Fruit fly (Drosophila melanogaster) whole organism, embryonic: ENCODE results near the gene Dlic.

ENCODE experiments used
- Adf1 ChIP-seq: fragments of 200-800 bp; sonication (Bioruptor generic); IDR thresholded peaks from 2 replicates; pipeline ENCODE4 v1.3.6; 2022; ENCODE audit warnings: missing biosample characterization, missing genetic modification characterization
- Atf-2 ChIP-seq: fragments of 200-800 bp; sonication (Bioruptor generic); optimal IDR thresholded peaks from 2 replicates; lab custom pipeline; 2016; ENCODE audit warnings: missing biosample characterization, missing genetic modification characterization
- Atf6 ChIP-seq: fragments of 200-800 bp; sonication (Bioruptor generic); IDR thresholded peaks from 2 replicates; pipeline ENCODE4 v1.3.6; 2022; ENCODE audit warnings: missing biosample characterization, missing genetic modification characterization
- CG10267 ChIP-seq: fragments of 200-800 bp; sonication (Bioruptor generic); optimal IDR thresholded peaks from 2 replicates; lab custom pipeline; 2018; ENCODE audit warnings: missing biosample characterization, mild to moderate bottlenecking, missing genetic modification characterization, moderate library complexity
- CG11456 ChIP-seq: fragments of 200-800 bp; sonication (Bioruptor generic); IDR thresholded peaks from 3 replicates; pipeline ENCODE4 v1.3.6; 2022; ENCODE audit warnings: missing biosample characterization, missing genetic modification characterization
- CG11696 ChIP-seq: fragments of 200-800 bp; sonication (Bioruptor generic); IDR thresholded peaks from 2 replicates; pipeline ENCODE4 v1.3.6; 2022; ENCODE audit warnings: missing biosample characterization, missing genetic modification characterization
- CG12155 ChIP-seq: fragments of 200-800 bp; sonication (Bioruptor generic); optimal IDR thresholded peaks from 3 replicates; lab custom pipeline; 2016; ENCODE audit warnings: missing biosample characterization, missing genetic modification characterization
- CG1233 ChIP-seq: fragments of 200-800 bp; sonication (Bioruptor generic); optimal IDR thresholded peaks from 4 replicates; lab custom pipeline; 2018; ENCODE audit warnings: missing biosample characterization, mild to moderate bottlenecking, missing genetic modification characterization
- CG13775 ChIP-seq: fragments of 200-800 bp; sonication (Bioruptor generic); optimal IDR thresholded peaks from 3 replicates; lab custom pipeline; 2017; ENCODE audit warnings: missing biosample characterization, mild to moderate bottlenecking, missing genetic modification characterization
- CG14014 ChIP-seq: fragments of 200-800 bp; sonication (Bioruptor generic); IDR thresholded peaks from 2 replicates; pipeline ENCODE4 v1.3.6; 2022; ENCODE audit warnings: missing biosample characterization, missing genetic modification characterization
- CG16863 ChIP-seq: fragments of 200-800 bp; sonication (Bioruptor generic); optimal IDR thresholded peaks from 3 replicates; lab custom pipeline; 2016; ENCODE audit warnings: missing biosample characterization, missing genetic modification characterization
- CG18262 ChIP-seq: fragments of 200-800 bp; optimal IDR thresholded peaks from 3 replicates; lab custom pipeline; 2019; ENCODE audit warnings: missing biosample characterization, mild to moderate bottlenecking, missing genetic modification characterization, moderate library complexity
- CG30403 ChIP-seq: fragments of 200-800 bp; sonication (Bioruptor generic); optimal IDR thresholded peaks from 3 replicates; lab custom pipeline; 2016; ENCODE audit warnings: missing biosample characterization, missing genetic modification characterization
- CG31365 ChIP-seq: fragments of 200-800 bp; sonication (Bioruptor generic); optimal IDR thresholded peaks from 2 replicates; lab custom pipeline; 2018; ENCODE audit warnings: missing biosample characterization, mild to moderate bottlenecking, missing genetic modification characterization
- CG31388 ChIP-seq: fragments of 200-800 bp; sonication (Bioruptor generic); optimal IDR thresholded peaks from 2 replicates; lab custom pipeline; 2016; ENCODE audit warnings: missing biosample characterization, missing genetic modification characterization
- CG32772 ChIP-seq: fragments of 200-800 bp; sonication (Bioruptor generic); IDR thresholded peaks from 2 replicates; pipeline ENCODE4 v1.3.6; 2022; ENCODE audit warnings: missing biosample characterization, missing genetic modification characterization
- CG33557 ChIP-seq: fragments of 200-800 bp; sonication (Bioruptor generic); optimal IDR thresholded peaks from 2 replicates; lab custom pipeline; 2019; ENCODE audit warnings: missing biosample characterization, mild to moderate bottlenecking, missing genetic modification characterization, moderate library complexity
- CG3995 ChIP-seq: fragments of 200-800 bp; sonication (Bioruptor generic); optimal IDR thresholded peaks from 3 replicates; lab custom pipeline; 2016; ENCODE audit warnings: missing biosample characterization, missing genetic modification characterization
- CG6813 ChIP-seq: fragments of 200-800 bp; sonication (Bioruptor generic); optimal IDR thresholded peaks from 2 replicates; lab custom pipeline; 2017; ENCODE audit warnings: missing biosample characterization, missing genetic modification characterization, mild to moderate bottlenecking, moderate library complexity, missing genetic modification reagents
- CG7745 ChIP-seq: fragments of 200-800 bp; sonication (Bioruptor generic); optimal IDR thresholded peaks from 2 replicates; lab custom pipeline; 2018; ENCODE audit warnings: missing biosample characterization, mild to moderate bottlenecking, missing genetic modification characterization, moderate library complexity
- CG8924 ChIP-seq: fragments of 200-800 bp; optimal IDR thresholded peaks from 3 replicates; lab custom pipeline; 2019; ENCODE audit warnings: missing biosample characterization, mild to moderate bottlenecking, missing genetic modification characterization, moderate library complexity
- CG9932 ChIP-seq: fragments of 200-800 bp; sonication (Bioruptor generic); IDR thresholded peaks from 2 replicates; pipeline ENCODE4 v1.3.6; 2022; ENCODE audit warnings: missing biosample characterization, missing genetic modification characterization
- CTCF ChIP-seq: fragments of 200-800 bp; sonication (Bioruptor generic); optimal IDR thresholded peaks from 2 replicates; lab custom pipeline; 2017; ENCODE audit warnings: missing biosample characterization, mild to moderate bottlenecking, missing genetic modification characterization, moderate library complexity
- Camta ChIP-seq: fragments of 200-800 bp; sonication (Bioruptor generic); optimal IDR thresholded peaks from 2 replicates; lab custom pipeline; 2016; ENCODE audit warnings: missing biosample characterization, missing genetic modification characterization
- Chrac-16 ChIP-seq: fragments of 200-800 bp; sonication (Bioruptor generic); optimal IDR thresholded peaks from 3 replicates; lab custom pipeline; 2016; ENCODE audit warnings: missing biosample characterization, missing genetic modification characterization
- Dip3 ChIP-seq: fragments of 200-800 bp; sonication (Bioruptor generic); optimal IDR thresholded peaks from 3 replicates; lab custom pipeline; 2016; ENCODE audit warnings: missing biosample characterization, missing genetic modification characterization
- E2f2 ChIP-seq: fragments of 200-800 bp; sonication (Bioruptor generic); IDR thresholded peaks from 2 replicates; pipeline ENCODE4 v1.3.6; 2022; ENCODE audit warnings: missing biosample characterization, missing genetic modification characterization
- Fer2 ChIP-seq: fragments of 200-800 bp; sonication (Bioruptor generic); optimal IDR thresholded peaks from 2 replicates; lab custom pipeline; 2018; ENCODE audit warnings: missing biosample characterization, mild to moderate bottlenecking, missing genetic modification characterization, moderate library complexity
- MTF-1 ChIP-seq: fragments of 200-800 bp; sonication (Bioruptor generic); optimal IDR thresholded peaks from 2 replicates; lab custom pipeline; 2018; ENCODE audit warnings: missing biosample characterization, mild to moderate bottlenecking, missing genetic modification characterization, borderline replicate concordance
- NC2β ChIP-seq: fragments of 200-800 bp; sonication (Bioruptor generic); optimal IDR thresholded peaks from 2 replicates; lab custom pipeline; 2016; ENCODE audit warnings: missing biosample characterization, missing genetic modification characterization
- NFAT ChIP-seq: fragments of 200-800 bp; sonication (Bioruptor generic); IDR thresholded peaks from 2 replicates; pipeline ENCODE4 v1.3.6; 2022; ENCODE audit warnings: missing biosample characterization, missing genetic modification characterization
- Neu2 ChIP-seq: fragments of 200-800 bp; sonication (Bioruptor generic); optimal IDR thresholded peaks from 3 replicates; lab custom pipeline; 2016; ENCODE audit warnings: missing biosample characterization, missing genetic modification characterization, borderline replicate concordance
- Sry-β ChIP-seq: fragments of 200-800 bp; sonication (Bioruptor generic); optimal IDR thresholded peaks from 2 replicates; lab custom pipeline; 2018; ENCODE audit warnings: missing biosample characterization, mild to moderate bottlenecking, missing genetic modification characterization, moderate library complexity
- Trl ChIP-seq, 3 experiments: fragments of >200 bp in 2 of 3; fragments of 200-800 bp in 1 of 3; sonication (Bioruptor generic) in 1 of 3; optimal IDR thresholded peaks; 2 replicates in 1 of 3; 3 replicates in 2 of 3; lab custom pipeline; 2016 to 2017; ENCODE audit warnings: missing biosample characterization in 1 of 3, missing genetic modification characterization in 1 of 3
- chif ChIP-seq, 2 experiments: fragments of 200-800 bp; sonication (Bioruptor generic); optimal IDR thresholded peaks; 3 replicates each; lab custom pipeline; 2016; ENCODE audit warnings: missing biosample characterization in 2 of 2, missing genetic modification characterization in 2 of 2
- corto ChIP-seq: fragments of 200-800 bp; sonication (Bioruptor generic); optimal IDR thresholded peaks from 2 replicates; lab custom pipeline; 2016; ENCODE audit warnings: missing biosample characterization, mild to moderate bottlenecking, missing genetic modification characterization, moderate library complexity
- crol ChIP-seq: fragments of 200-800 bp; sonication (Bioruptor generic); IDR thresholded peaks from 2 replicates; pipeline ENCODE4 v1.3.6; 2022; ENCODE audit warnings: missing biosample characterization, missing genetic modification characterization
- fd3F ChIP-seq: fragments of 200-800 bp; sonication (Bioruptor generic); optimal IDR thresholded peaks from 2 replicates; lab custom pipeline; 2018; ENCODE audit warnings: missing biosample characterization, mild to moderate bottlenecking, missing genetic modification characterization, moderate library complexity
- grau ChIP-seq: fragments of 200-800 bp; optimal IDR thresholded peaks from 3 replicates; lab custom pipeline; 2019; ENCODE audit warnings: missing biosample characterization, mild to moderate bottlenecking, missing genetic modification characterization, moderate library complexity
- grn ChIP-seq: fragments of 200-800 bp; sonication (Bioruptor generic); optimal IDR thresholded peaks from 3 replicates; lab custom pipeline; 2017; ENCODE audit warnings: missing biosample characterization, missing genetic modification characterization
- lov ChIP-seq, 2 experiments: fragments of 200-800 bp in 1 of 2; fragments of >200 bp in 1 of 2; sonication (Bioruptor generic) in 1 of 2; IDR thresholded peaks in 1 of 2; optimal IDR thresholded peaks in 1 of 2; 2 replicates in 1 of 2; 3 replicates in 1 of 2; pipeline versions ENCODE4 v1.3.6 to Lab custom; 2017 to 2022; ENCODE audit warnings: missing biosample characterization in 1 of 2, missing genetic modification characterization in 1 of 2
- mam ChIP-seq: fragments of 200-800 bp; sonication (Bioruptor generic); optimal IDR thresholded peaks from 3 replicates; lab custom pipeline; 2016; ENCODE audit warnings: missing biosample characterization, missing genetic modification characterization
- odd ChIP-seq: fragments of 200-800 bp; sonication (Bioruptor generic); optimal IDR thresholded peaks from 2 replicates; lab custom pipeline; 2017; ENCODE audit warnings: missing biosample characterization, mild to moderate bottlenecking, missing genetic modification characterization
- onecut ChIP-seq: fragments of 200-800 bp; sonication (Bioruptor generic); IDR thresholded peaks from 2 replicates; pipeline ENCODE4 v1.3.6; 2022; ENCODE audit warnings: missing biosample characterization, missing genetic modification characterization
- pan ChIP-seq, 4 experiments: fragments of >200 bp in 3 of 4; fragments of 200-800 bp in 1 of 4; sonication (Bioruptor generic) in 1 of 4; optimal IDR thresholded peaks in 3 of 4; IDR thresholded peaks in 1 of 4; 2 replicates each; pipeline versions ENCODE4 v1.3.6 to Lab custom; 2017 to 2022; ENCODE audit warnings: missing biosample characterization in 2 of 4, missing genetic modification characterization in 2 of 4, mixed read lengths in 1 of 4
- pum ChIP-seq: fragments of 200-800 bp; sonication (Bioruptor generic); optimal IDR thresholded peaks from 2 replicates; lab custom pipeline; 2016; ENCODE audit warnings: missing biosample characterization, missing genetic modification characterization
- tin ChIP-seq: fragments of 200-800 bp; sonication (Bioruptor generic); optimal IDR thresholded peaks from 3 replicates; lab custom pipeline; 2016; ENCODE audit warnings: missing biosample characterization, missing genetic modification characterization
- tll ChIP-seq, 2 experiments: fragments of 200-800 bp in 1 of 2; fragments of >200 bp in 1 of 2; sonication (Bioruptor generic) in 1 of 2; optimal IDR thresholded peaks; 2 replicates each; lab custom pipeline; 2017 to 2019; ENCODE audit warnings: missing biosample characterization in 2 of 2, missing genetic modification characterization in 2 of 2, mild to moderate bottlenecking in 1 of 2, moderate library complexity in 1 of 2
- trem ChIP-seq: fragments of 200-800 bp; optimal IDR thresholded peaks from 3 replicates; lab custom pipeline; 2019; ENCODE audit warnings: missing biosample characterization, mild to moderate bottlenecking, missing genetic modification characterization, moderate library complexity

Gene Dlic

DNA sequence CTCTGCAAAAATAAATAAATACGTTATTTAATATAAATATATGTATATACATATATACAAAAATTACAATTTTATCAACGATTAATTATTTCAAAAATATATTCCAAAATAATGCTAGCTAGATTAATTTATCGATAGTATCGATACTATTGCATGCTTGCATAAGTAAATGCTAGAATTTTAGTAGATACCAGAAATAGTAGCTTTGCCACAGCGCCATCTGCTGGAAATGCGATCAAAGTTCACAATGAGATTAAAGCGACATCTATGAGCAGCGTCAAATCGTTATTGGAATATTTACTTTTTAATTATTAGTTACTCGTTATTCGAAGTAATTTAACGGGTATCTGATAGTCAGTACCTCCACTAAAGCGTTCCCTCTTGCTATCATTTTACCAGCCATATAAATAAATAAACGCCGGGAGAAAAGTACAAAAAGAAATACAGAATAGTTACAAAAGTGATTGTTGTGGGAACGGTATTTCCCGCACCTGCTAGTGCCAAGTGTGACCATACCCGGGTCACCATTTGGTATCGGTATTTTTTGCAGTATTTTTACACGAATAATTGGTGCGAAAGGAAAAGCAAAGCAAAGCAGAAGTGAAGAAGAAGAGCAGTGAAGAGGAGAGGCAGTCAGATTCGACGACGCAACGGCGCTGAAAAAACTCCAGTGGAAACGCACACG is at the start of gene Dlic, which contains the start of gene rtv:
Gene Dlic, plus strand, starts transcription at position 596 of the 685 bp plus-strand sequence.
Gene rtv, minus strand, starts transcription at position 165 of the 685 bp plus-strand sequence.
- TF ChIP-seq CG9932 (GFP tag; lab: Robert Waterston, UW), result peak; percentile 44
- TF ChIP-seq CG14014, result no peak
- peak; percentile 21 for TF ChIP-seq grau (tag; lab: Kevin White, UChicago)
- TF ChIP-seq CG11456 (GFP tag; lab: Robert Waterston, UW), result peak; percentile 73; the same call in 2 of the 3 replicates
- TF ChIP-seq trem (tag; lab: Kevin White, UChicago), result peak; percentile 46
- TF ChIP-seq CG31365 (tag; lab: Kevin White, UChicago), result no peak
- TF ChIP-seq CG3995 (GFP tag; lab: Kevin White, UChicago), result peak; percentile 96
- peak; percentile 6 for TF ChIP-seq CG33557 (GFP tag; lab: Kevin White, UChicago)
- TF ChIP-seq tin (GFP tag; lab: Kevin White, UChicago), result peak; percentile 40
- TF ChIP-seq Camta, result peak; percentile 14
- TF ChIP-seq corto, result no peak
- TF ChIP-seq CG18262, result peak; percentile 24
- TF ChIP-seq NC2β (GFP tag; lab: Kevin White, UChicago), result peak; percentile 11
- peak; percentile 49 for TF ChIP-seq CG10267 (tag; lab: Kevin White, UChicago)
- no peak for TF ChIP-seq tll (GFP tag; optimal IDR thresholded peaks at IDR 0.05; lab: Kevin White, UChicago)
- TF ChIP-seq CG7745 (tag; lab: Kevin White, UChicago), result no peak
- TF ChIP-seq Chrac-16, result no peak
- TF ChIP-seq lov (optimal IDR thresholded peaks at IDR 0.05; lab: Kevin White, UChicago), result no peak
- no peak for TF ChIP-seq lov (GFP tag; IDR thresholded peaks at IDR 0.05; lab: Robert Waterston, UW)
- peak; percentile 33; the same call in 1 of the 2 replicates for TF ChIP-seq onecut (GFP tag; lab: Robert Waterston, UW)
- TF ChIP-seq CG16863, result peak; percentile 29
- TF ChIP-seq CG1233 (GFP tag; lab: Kevin White, UChicago), result peak; percentile 17
- TF ChIP-seq Neu2, result no peak
- TF ChIP-seq CG13775 (GFP tag; lab: Kevin White, UChicago), result no peak
- TF ChIP-seq grn (GFP tag; lab: Kevin White, UChicago), result no peak
- TF ChIP-seq Adf1 (GFP tag; lab: Robert Waterston, UW), result no peak
- TF ChIP-seq fd3F (GFP tag; lab: Kevin White, UChicago), result no peak
- TF ChIP-seq CG8924 (tag; lab: Kevin White, UChicago), result peak; percentile 30
- no peak for TF ChIP-seq odd
- no peak for TF ChIP-seq Dip3 (GFP tag; lab: Kevin White, UChicago)
- TF ChIP-seq Sry-β, result peak; percentile 7
- no peak for TF ChIP-seq pum (GFP tag; lab: Kevin White, UChicago)
- no peak for TF ChIP-seq pan (optimal IDR thresholded peaks at IDR 0.05; lab: Kevin White, UChicago)
- no peak for TF ChIP-seq pan (GFP tag; optimal IDR thresholded peaks at IDR 0.05 in 1 of 2, IDR thresholded peaks at IDR 0.05 in 1 of 2)
- no peak for TF ChIP-seq CG11696
- peak; percentile 98 for TF ChIP-seq CTCF
- peak; percentile 91 for TF ChIP-seq CG12155 (GFP tag; lab: Kevin White, UChicago)
- peak; percentile 33 for TF ChIP-seq mam (GFP tag; lab: Kevin White, UChicago)
- no peak for TF ChIP-seq Atf6 (GFP tag; lab: Robert Waterston, UW)
- peak; percentile 54 for TF ChIP-seq CG30403 (GFP tag; lab: Kevin White, UChicago)
- peak; percentile 43; the same call in 1 of the 2 replicates for TF ChIP-seq NFAT (GFP tag; lab: Robert Waterston, UW)
- TF ChIP-seq Trl (optimal IDR thresholded peaks at IDR 0.05; lab: Kevin White, UChicago), result no peak
- peak; percentile 10 for TF ChIP-seq Trl (GFP tag; optimal IDR thresholded peaks at IDR 0.05; lab: Kevin White, UChicago)
- TF ChIP-seq CG6813 (GFP tag; lab: Kevin White, UChicago), result no peak
- TF ChIP-seq crol (GFP tag; lab: Robert Waterston, UW), result peak; percentile 64
- TF ChIP-seq Fer2, result no peak
- peak; percentile 12 for TF ChIP-seq Atf-2 (GFP tag; lab: Kevin White, UChicago)
- no peak for TF ChIP-seq CG31388 (GFP tag; lab: Kevin White, UChicago)
- peak in 1 of 2 experiments; percentile 10 for TF ChIP-seq chif (GFP tag; optimal IDR thresholded peaks at IDR 0.05; lab: Kevin White, UChicago)
- TF ChIP-seq E2f2 (GFP tag; lab: Robert Waterston, UW), result peak; percentile 48; the same call in 1 of the 2 replicates
- no peak for TF ChIP-seq MTF-1 (GFP tag; lab: Kevin White, UChicago)
- no peak for TF ChIP-seq CG32772 (GFP tag; lab: Robert Waterston, UW)
